Worm (Caenorhabditis elegans): ENCODE measurements around the gene insc-1.

The insc-1 gene

DNA sequence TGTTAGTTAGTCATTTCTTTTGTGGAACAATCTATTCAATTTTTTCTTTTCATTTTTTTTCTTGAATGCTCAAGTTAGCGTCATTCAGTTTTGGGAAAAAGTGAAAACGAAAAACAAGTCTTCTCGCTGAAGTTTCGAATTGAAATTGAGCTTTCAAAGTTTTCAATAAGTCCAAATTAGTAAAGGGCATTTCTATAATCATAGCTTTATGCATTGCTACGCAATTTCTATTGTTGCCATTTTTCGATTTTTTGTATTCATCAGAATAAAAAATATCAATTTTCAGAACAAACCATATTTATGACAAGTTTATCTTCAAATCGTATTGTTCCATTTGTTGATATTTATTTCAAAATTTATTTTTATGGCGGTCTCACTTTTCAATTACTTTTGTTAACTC, 49.5 kb downstream of the insc-1 start, which contains the start of gene srd-55:
srd-55 (plus strand) TSS at position 301 of the 400 bp plus-strand sequence.
- TF ChIP-seq R02D3.7 (tag; optimal IDR thresholded peaks at IDR 0.05): no peak
- no peak for TF ChIP-seq nhr-67 (tag; optimal IDR thresholded peaks at IDR 0.05)
- no peak for TF ChIP-seq elt-3 (tag; optimal IDR thresholded peaks at IDR 0.05)
- TF ChIP-seq nhr-43 (tag; optimal IDR thresholded peaks at IDR 0.05; ENCODE audit: poor library complexity, severe bottlenecking): no peak
- no peak for TF ChIP-seq ztf-4 (tag; optimal IDR thresholded peaks at IDR 0.05)
- no peak for TF ChIP-seq lin-15B (tag; optimal IDR thresholded peaks at IDR 0.05)
- no peak for TF ChIP-seq fos-1 (tag; optimal IDR thresholded peaks at IDR 0.05)
- no peak for TF ChIP-seq pha-4 (tag; optimal IDR thresholded peaks at IDR 0.05)
- TF ChIP-seq fkh-10 (GFP tag; optimal IDR thresholded peaks at IDR 0.05): no peak
- no peak for TF ChIP-seq egl-27 (tag; optimal IDR thresholded peaks at IDR 0.05)
- no peak for TF ChIP-seq skn-1 (tag; optimal IDR thresholded peaks at IDR 0.05)
- TF ChIP-seq zag-1 (tag; optimal IDR thresholded peaks at IDR 0.05): no peak
- TF ChIP-seq egl-5 (tag; optimal IDR thresholded peaks at IDR 0.05): no peak
- no peak for TF ChIP-seq aly-2 (tag; optimal IDR thresholded peaks at IDR 0.05)
- TF ChIP-seq sea-2 (GFP tag; optimal IDR thresholded peaks at IDR 0.05): no peak
- no peak for TF ChIP-seq mml-1 (tag; optimal IDR thresholded peaks at IDR 0.05)
- no peak for TF ChIP-seq nhr-23 (tag; optimal IDR thresholded peaks at IDR 0.05)
- TF ChIP-seq unc-39 (tag; optimal IDR thresholded peaks at IDR 0.05): no peak
- no peak for TF ChIP-seq nhr-76 (tag; optimal IDR thresholded peaks at IDR 0.05)

DNA sequence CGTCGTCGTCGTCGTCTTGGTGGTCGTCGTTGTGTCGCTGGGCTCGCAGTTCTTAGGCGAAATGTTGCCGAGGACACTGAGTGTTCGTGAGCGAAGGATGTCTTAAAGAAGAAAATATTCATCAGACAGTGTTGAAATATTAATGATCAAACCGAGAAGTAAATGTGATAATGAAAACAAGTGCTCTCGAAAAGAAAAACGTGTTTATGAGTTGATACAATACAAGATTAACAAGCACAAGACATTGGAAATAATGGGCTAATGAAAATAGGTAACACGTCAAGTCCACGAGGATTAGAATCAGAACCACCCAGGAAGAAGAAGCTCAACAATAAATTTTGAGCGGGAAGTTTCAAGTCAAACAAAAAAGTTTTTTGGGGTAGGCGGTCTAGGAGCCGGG, 53.2 kb downstream of the insc-1 start, which contains the start of gene K02A2.5:
K02A2.5 (minus strand) TSS at position 101 of the 400 bp plus-strand sequence.
- TF ChIP-seq eor-1 (tag; optimal IDR thresholded peaks at IDR 0.05): no peak
- no peak for TF ChIP-seq snpc-4 (tag; optimal IDR thresholded peaks at IDR 0.05)
- no peak for TF ChIP-seq ceh-82 (tag; optimal IDR thresholded peaks at IDR 0.05)

Measured in whole organism, L3 larva.